Worm (Caenorhabditis elegans): Measurements from ENCODE around the gene gmps-1.

gmps-1 gene

DNA sequence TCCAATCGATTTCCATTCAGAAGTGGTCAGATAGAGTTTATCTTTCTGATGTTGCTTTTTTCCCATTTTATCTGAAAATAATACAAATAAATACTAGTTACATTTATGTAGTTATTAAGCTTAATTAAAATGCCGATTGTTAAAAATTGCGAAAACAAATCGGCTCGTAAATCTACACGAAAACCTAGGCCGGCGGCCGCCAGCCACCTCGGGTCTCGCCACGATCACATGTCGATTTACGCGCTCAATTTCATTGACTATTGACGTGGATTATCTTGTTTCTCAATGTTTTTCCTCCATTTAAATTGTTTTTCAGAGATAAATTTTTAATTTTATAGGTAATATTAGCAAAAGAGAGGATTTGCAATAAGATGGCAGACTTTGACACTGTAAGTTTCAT, 4.0 kb upstream of the gmps-1 start, which contains the start of the genes cyn-4 and copz-1 (continued):
- TF ChIP-seq dve-1 (tag; optimal IDR thresholded peaks at IDR 0.05; ENCODE audit: insufficient read depth) (peak; percentile 70), nhr-41 (GFP tag; IDR thresholded peaks at IDR 0.05) (no peak), spr-1 (tag; optimal IDR thresholded peaks at IDR 0.05) (peak; percentile 10), skn-1 (tag; optimal IDR thresholded peaks at IDR 0.05) (no peak), dmd-6 (GFP tag; IDR thresholded peaks at IDR 0.05) (peak; percentile 32; the same call in 1 of the 2 replicates), gei-8 (GFP tag; optimal IDR thresholded peaks at IDR 0.05) (no peak), lim-7 (GFP tag; IDR thresholded peaks at IDR 0.05) (no peak), F10B5.3 (tag; optimal IDR thresholded peaks at IDR 0.05) (no peak), tra-1 (GFP tag; IDR thresholded peaks at IDR 0.05) (no peak), hmg-1.1 (GFP tag; IDR thresholded peaks at IDR 0.05) (0 out of 2 replicates have a peak, but pooled peaks have one; percentile 36), ceh-20 (GFP tag; IDR thresholded peaks at IDR 0.05) (no peak), set-16 (GFP tag; IDR thresholded peaks at IDR 0.05) (no peak), saeg-2 (GFP tag; IDR thresholded peaks at IDR 0.05) (no peak), jun-1 (tag; optimal IDR thresholded peaks at IDR 0.05) (no peak), unc-39 (tag; optimal IDR thresholded peaks at IDR 0.05) (no peak), zfp-2 (tag; optimal IDR thresholded peaks at IDR 0.05) (no peak), nhr-11 (tag; optimal IDR thresholded peaks at IDR 0.05) (no peak), aly-2 (tag; optimal IDR thresholded peaks at IDR 0.05) (no peak), nhr-76 (tag; optimal IDR thresholded peaks at IDR 0.05) (no peak), madf-9 (GFP tag; conservative IDR thresholded peaks at IDR 0.05) (no peak), nhr-6 (tag; optimal IDR thresholded peaks at IDR 0.05) (peak; percentile 66), cey-2 (tag; optimal IDR thresholded peaks at IDR 0.05; ENCODE audit: borderline replicate concordance, insufficient read depth) (no peak), ama-1 (optimal IDR thresholded peaks at IDR 0.05) (no peak), nhr-25 (tag; optimal IDR thresholded peaks at IDR 0.05; ENCODE audit: borderline replicate concordance, insufficient read depth) (peak; percentile 15), php-3 (GFP tag; IDR thresholded peaks at IDR 0.05) (no peak), mdl-1 (tag; optimal IDR thresholded peaks at IDR 0.05) (no peak), ceh-62 (tag; optimal IDR thresholded peaks at IDR 0.05) (no peak), aha-1 (tag) (peak; percentile 81), nhr-48 (tag; optimal IDR thresholded peaks at IDR 0.05) (no peak), snpc-4 (tag; optimal IDR thresholded peaks at IDR 0.05) (no peak), unc-130 (GFP tag; optimal IDR thresholded peaks at IDR 0.05) (peak; percentile 92), daf-16 (GFP tag; optimal IDR thresholded peaks at IDR 0.05) (no peak), daf-16 (tag; optimal IDR thresholded peaks at IDR 0.05) (peak; percentile 51), attf-4 (tag; optimal IDR thresholded peaks at IDR 0.05) (no peak), Y75B8A.6 (GFP tag; IDR thresholded peaks at IDR 0.05) (no peak), ztf-7 (tag; optimal IDR thresholded peaks at IDR 0.05) (no peak), snpc-1.2 (GFP tag; IDR thresholded peaks at IDR 0.05) (no peak), zip-2 (tag; optimal IDR thresholded peaks at IDR 0.05) (no peak), egl-27 (tag; optimal IDR thresholded peaks at IDR 0.05) (no peak), mes-2 (tag; optimal IDR thresholded peaks at IDR 0.05; ENCODE audit: poor library complexity, severe bottlenecking) (peak; percentile 98), pha-4 (GFP tag; IDR thresholded peaks at IDR 0.05) (no peak), pha-4 (tag; optimal IDR thresholded peaks at IDR 0.05) (no peak), mxl-3 (GFP tag; optimal IDR thresholded peaks at IDR 0.05) (no peak), R02D3.7 (tag; optimal IDR thresholded peaks at IDR 0.05) (peak; percentile 92), Y5F2A.4 (GFP tag; optimal IDR thresholded peaks at IDR 0.05) (no peak), unc-62 (GFP tag; optimal IDR thresholded peaks at IDR 0.05 in 1 of 2) (no peak), unc-62 (tag; optimal IDR thresholded peaks at IDR 0.05) (no peak), lin-38 (GFP tag; IDR thresholded peaks at IDR 0.05) (peak; percentile 69), arid-1 (GFP tag; conservative IDR thresholded peaks at IDR 0.05) (peak; percentile 40; the same call in 1 of the 2 replicates), duxl-1 (tag; optimal IDR thresholded peaks at IDR 0.05; ENCODE audit: poor library complexity) (peak; percentile 50), lsy-2 (tag; optimal IDR thresholded peaks at IDR 0.05) (peak; percentile 50 to 94), nhr-237 (tag; optimal IDR thresholded peaks at IDR 0.05) (no peak), pqm-1 (tag; optimal IDR thresholded peaks at IDR 0.05) (no peak)
